Fruit fly (Drosophila melanogaster) whole organism, adult: ENCODE measurements around the gene CG7025.

Source experiments
- CG11617 ChIP-seq: fragments of 200-800 bp; sonication (Bioruptor generic); optimal IDR thresholded peaks from 2 replicates; lab custom pipeline; 2017; ENCODE audit warnings: mild to moderate bottlenecking, missing biosample characterization, missing genetic modification reagents, missing genetic modification characterization
- CG12768 ChIP-seq: fragments of 200-800 bp; sonication (Bioruptor generic); optimal IDR thresholded peaks from 2 replicates; lab custom pipeline; 2017; ENCODE audit warnings: missing biosample characterization, missing genetic modification characterization, mild to moderate bottlenecking, moderate library complexity, missing genetic modification reagents
- CG14711 ChIP-seq: fragments of 200-800 bp; sonication (Bioruptor generic); optimal IDR thresholded peaks from 2 replicates; lab custom pipeline; 2018; ENCODE audit warnings: missing biosample characterization, mild to moderate bottlenecking, missing genetic modification characterization, moderate library complexity
- CG7045 ChIP-seq: fragments of 200-800 bp; sonication (Bioruptor generic); optimal IDR thresholded peaks from 2 replicates; lab custom pipeline; 2017; ENCODE audit warnings: missing biosample characterization, mild to moderate bottlenecking, missing genetic modification characterization
- CG7101 ChIP-seq: fragments of 200-800 bp; sonication (Bioruptor generic); optimal IDR thresholded peaks from 2 replicates; lab custom pipeline; 2018; ENCODE audit warnings: missing biosample characterization, mild to moderate bottlenecking, missing genetic modification characterization, moderate library complexity
- Hr96 ChIP-seq: fragments of 200-800 bp; sonication (Bioruptor generic); optimal IDR thresholded peaks from 2 replicates; lab custom pipeline; 2016; ENCODE audit warnings: missing biosample characterization, missing genetic modification characterization
- Mnt ChIP-seq: fragments of 200-800 bp; sonication (Bioruptor generic); optimal IDR thresholded peaks from 2 replicates; lab custom pipeline; 2016; ENCODE audit warnings: missing biosample characterization, mild to moderate bottlenecking, missing genetic modification characterization
- cnc ChIP-seq, 2 experiments: fragments of >200 bp; optimal IDR thresholded peaks; 2 replicates each; lab custom pipeline; 2017
- kay ChIP-seq: fragments of 200-800 bp; sonication (Bioruptor generic); peaks from one replicate; lab custom pipeline; 2016; ENCODE audit warnings: missing biosample characterization, missing genetic modification characterization, borderline replicate concordance
- pad ChIP-seq: fragments of 200-800 bp; sonication (Bioruptor generic); optimal IDR thresholded peaks from 3 replicates; lab custom pipeline; 2017; ENCODE audit warnings: missing biosample characterization, missing genetic modification characterization, mild to moderate bottlenecking, moderate library complexity, missing genetic modification reagents
- tj ChIP-seq: fragments of 200-800 bp; sonication (Bioruptor generic); optimal IDR thresholded peaks from 3 replicates; lab custom pipeline; 2017; ENCODE audit warnings: missing biosample characterization, mild to moderate bottlenecking, missing genetic modification characterization, moderate library complexity

DNA sequence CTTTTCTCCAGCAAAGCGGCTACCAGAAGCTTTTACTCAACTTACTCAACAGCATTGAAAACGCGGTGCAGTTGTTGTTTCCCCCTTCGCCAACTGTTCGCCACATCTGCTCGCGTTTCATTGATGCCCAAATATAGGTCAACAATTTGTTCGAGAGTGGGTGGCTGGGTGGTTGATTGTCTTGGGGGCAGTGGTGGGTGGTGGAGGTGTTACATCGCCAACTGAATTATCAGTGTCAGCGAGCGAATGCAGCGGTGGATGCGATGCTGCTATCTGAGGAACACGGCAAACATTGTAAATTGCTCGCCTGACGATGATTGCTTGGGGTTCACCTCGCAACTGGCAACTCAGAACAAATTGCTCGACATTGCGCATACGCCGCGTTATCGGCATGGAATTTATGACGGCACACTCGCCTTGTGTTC lies 16.7 kb downstream of the CG7025 start:
- TF ChIP-seq pad (no peak), kay (GFP tag; lab: Kevin White, UChicago) (no peak), Hr96 (GFP tag; lab: Kevin White, UChicago) (no peak), Mnt (GFP tag; lab: Kevin White, UChicago) (no peak), cnc (optimal IDR thresholded peaks at IDR 0.05; lab: Kevin White, UChicago) (no peak), CG7101 (no peak), tj (GFP tag; lab: Kevin White, UChicago) (no peak), CG7045 (GFP tag; lab: Kevin White, UChicago) (no peak), CG12768 (GFP tag; lab: Kevin White, UChicago) (no peak), CG14711 (tag; lab: Kevin White, UChicago) (no peak), CG11617 (no peak)
